Fruit fly (Drosophila melanogaster): Measurements from ENCODE around the gene CG32485.

The CG32485 gene

DNA sequence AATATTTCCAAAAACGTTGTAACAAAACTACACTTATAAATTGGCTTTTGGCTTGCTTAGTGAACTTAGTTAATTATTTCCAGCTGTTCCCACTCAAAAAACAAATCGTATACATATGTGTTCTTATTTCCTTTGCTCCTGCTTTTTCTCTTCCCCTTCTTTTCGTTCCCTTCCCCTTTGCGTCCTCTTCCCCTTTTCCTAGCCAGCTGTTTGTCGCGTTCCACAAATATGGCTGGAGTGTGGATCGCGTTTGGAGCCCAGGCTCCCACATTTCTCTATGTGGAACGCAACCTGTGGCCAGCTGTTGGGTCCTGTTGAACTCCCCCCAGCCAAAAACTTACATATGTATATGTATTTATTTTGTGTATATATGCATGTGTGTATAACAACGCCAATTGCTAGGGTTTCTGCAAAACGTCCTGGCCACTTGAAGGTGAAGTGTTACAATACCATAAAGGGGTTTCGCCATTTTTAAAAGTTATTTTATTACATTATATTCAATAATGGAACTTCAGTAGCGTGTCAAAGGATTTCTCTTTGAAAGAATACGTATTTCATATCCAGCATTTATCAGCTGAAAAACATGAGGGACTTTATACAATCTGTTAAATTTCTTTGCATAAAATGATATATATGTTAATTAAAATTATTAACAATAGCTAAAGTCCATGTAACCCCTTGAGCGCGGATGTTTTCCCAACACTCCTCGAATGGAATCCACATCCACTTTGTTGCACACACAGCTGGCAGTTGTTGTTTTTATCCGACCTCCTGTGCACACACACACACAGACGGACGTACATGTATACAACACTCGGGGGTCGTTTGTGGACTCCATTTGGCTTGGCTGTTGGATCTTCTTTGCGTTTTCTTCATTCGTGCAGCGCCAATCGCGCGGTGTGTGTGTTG, 21.8 kb downstream of the CG32485 start (continued):
- peak; percentile 15 for TF ChIP-seq CG10543 (GFP tag; optimal IDR thresholded peaks at IDR 0.05)
- TF ChIP-seq CG2875 (GFP tag; optimal IDR thresholded peaks at IDR 0.05): no peak
- peak; percentile 37; the same call in 1 of the 2 replicates for TF ChIP-seq Bgb (GFP tag; IDR thresholded peaks at IDR 0.05; ENCODE audit: partially characterized antibody)
- no peak for TF ChIP-seq prd (optimal IDR thresholded peaks at IDR 0.05)
- no peak for TF ChIP-seq prd (GFP tag; IDR thresholded peaks at IDR 0.05)
- peak; percentile 26; the same call in 1 of the 3 replicates for TF ChIP-seq ci (GFP tag; IDR thresholded peaks at IDR 0.05)
- TF ChIP-seq br (optimal IDR thresholded peaks at IDR 0.05): no peak
- no peak for TF ChIP-seq BEAF-32 (GFP tag; optimal IDR thresholded peaks at IDR 0.05)
- peak; percentile 90 for TF ChIP-seq crol (GFP tag; IDR thresholded peaks at IDR 0.05)
- no peak for TF ChIP-seq tgo (GFP tag; IDR thresholded peaks at IDR 0.05)
- no peak for TF ChIP-seq Adf1 (GFP tag; IDR thresholded peaks at IDR 0.05)
- TF ChIP-seq psq (GFP tag; optimal IDR thresholded peaks at IDR 0.05): peak; percentile 20
- peak; percentile 36 for TF ChIP-seq phol (tag; optimal IDR thresholded peaks at IDR 0.05)
- TF ChIP-seq CG6765 (GFP tag; optimal IDR thresholded peaks at IDR 0.05): peak; percentile 44
- peak; percentile 46; the same call in 1 of the 2 replicates for TF ChIP-seq CG4360 (GFP tag; IDR thresholded peaks at IDR 0.05)
- no peak for TF ChIP-seq Bdp1 (GFP tag; optimal IDR thresholded peaks at IDR 0.05)
- TF ChIP-seq rib (GFP tag; IDR thresholded peaks at IDR 0.05): no peak
- TF ChIP-seq lab (GFP tag; optimal IDR thresholded peaks at IDR 0.05): peak; percentile 47
- TF ChIP-seq CG16863 (GFP tag; optimal IDR thresholded peaks at IDR 0.05): no peak
- no peak for TF ChIP-seq jumu (GFP tag; optimal IDR thresholded peaks at IDR 0.05)
- no peak for TF ChIP-seq sob (GFP tag; IDR thresholded peaks at IDR 0.05)
- TF ChIP-seq Tbp (GFP tag; optimal IDR thresholded peaks at IDR 0.05): peak; percentile 53
- no peak for TF ChIP-seq CG1832 (GFP tag; optimal IDR thresholded peaks at IDR 0.05)
- TF ChIP-seq crp (GFP tag; optimal IDR thresholded peaks at IDR 0.05): peak in 1 of 2 experiments; percentile 74
- TF ChIP-seq CG11696 (GFP tag; IDR thresholded peaks at IDR 0.05): 0 out of 2 replicates have a peak, but pooled peaks have one; percentile 14
- peak; percentile 8 for TF ChIP-seq CG6813 (GFP tag; optimal IDR thresholded peaks at IDR 0.05)
- TF ChIP-seq zfh1 (GFP tag; IDR thresholded peaks at IDR 0.05): 0 out of 3 replicates have a peak, but pooled peaks have one; percentile 15
- TF ChIP-seq stc (GFP tag; IDR thresholded peaks at IDR 0.05): no peak
- TF ChIP-seq CG11504 (tag; optimal IDR thresholded peaks at IDR 0.05): peak; percentile 14
- peak; percentile 22 for TF ChIP-seq CG9727 (GFP tag; optimal IDR thresholded peaks at IDR 0.05)
- no peak for TF ChIP-seq Dad (GFP tag; optimal IDR thresholded peaks at IDR 0.05)
- no peak for TF ChIP-seq luna (GFP tag; optimal IDR thresholded peaks at IDR 0.05)
- peak; percentile 16 for TF ChIP-seq cwo (GFP tag; optimal IDR thresholded peaks at IDR 0.05)
- peak; percentile 25 for TF ChIP-seq CG12391 (tag; optimal IDR thresholded peaks at IDR 0.05)
- peak; percentile 22 for TF ChIP-seq grau (tag; optimal IDR thresholded peaks at IDR 0.05)
- TF ChIP-seq CG32767 (GFP tag; IDR thresholded peaks at IDR 0.05): peak; percentile 74; the same call in 1 of the 2 replicates
- peak; percentile 42 for TF ChIP-seq CG18476 (GFP tag; optimal IDR thresholded peaks at IDR 0.05)
- no peak for TF ChIP-seq CG13287 (GFP tag; IDR thresholded peaks at IDR 0.05; ENCODE audit: partially characterized antibody)
- TF ChIP-seq eve (GFP tag; optimal IDR thresholded peaks at IDR 0.05): no peak
- peak; percentile 62 for TF ChIP-seq twi (tag; optimal IDR thresholded peaks at IDR 0.05)
- TF ChIP-seq pros (GFP tag; optimal IDR thresholded peaks at IDR 0.05): peak; percentile 61
- 0 out of 4 replicates have a peak, but pooled peaks have one; percentile 46 for TF ChIP-seq chinmo (GFP tag; IDR thresholded peaks at IDR 0.05; ENCODE audit: partially characterized antibody)
- TF ChIP-seq CG18262 (tag; optimal IDR thresholded peaks at IDR 0.05): peak; percentile 4
- peak; percentile 41 for TF ChIP-seq zf30C (GFP tag; optimal IDR thresholded peaks at IDR 0.05)
- no peak for TF ChIP-seq tin (GFP tag; optimal IDR thresholded peaks at IDR 0.05)
- peak; percentile 66 for TF ChIP-seq CG18599 (GFP tag; optimal IDR thresholded peaks at IDR 0.05)
- no peak for TF ChIP-seq pnt (GFP tag; optimal IDR thresholded peaks at IDR 0.05)
- peak; percentile 68 for TF ChIP-seq Med (GFP tag)

Measured in whole organism, embryonic.